Worm (Caenorhabditis elegans) whole organism, young adult: ENCODE results near the gene gfrp-1.

Experiments used
- B0035.1 ChIP-seq: sonication (generic microtip); optimal IDR thresholded peaks from 2 replicates; lab custom pipeline; 2016; ENCODE audit warnings: missing genetic modification characterization, mild to moderate bottlenecking, missing compliant biosample characterization, missing genotype, missing genetic modification reagents
- B0261.1 ChIP-seq: sonication (generic microtip); optimal IDR thresholded peaks from 2 replicates; lab custom pipeline; 2016; ENCODE audit warnings: mild to moderate bottlenecking, missing genetic modification characterization, moderate library complexity, missing compliant biosample characterization
- D2030.7 ChIP-seq: fragments of 200-800 bp; sonication (Bioruptor generic); IDR thresholded peaks from 2 replicates; pipeline ENCODE4 v1.3.6; 2022; ENCODE audit warnings: missing genetic modification reagents, missing genetic modification characterization, missing compliant biosample characterization
- F23B12.7 ChIP-seq: sonication (generic microtip); optimal IDR thresholded peaks from 2 replicates; lab custom pipeline; 2017; ENCODE audit warnings: missing genetic modification characterization, mild to moderate bottlenecking, missing compliant biosample characterization, antibody characterized with exemption, moderate library complexity; ENCODE audit not compliant: insufficient read depth
- F39B2.1 ChIP-seq: fragments of 200-800 bp; sonication (Bioruptor generic); IDR thresholded peaks from 2 replicates; pipeline ENCODE4 v1.3.6; 2022; ENCODE audit warnings: missing genetic modification reagents, missing genetic modification characterization, missing compliant biosample characterization
- K12H6.12 ChIP-seq: fragments of 200-800 bp; sonication (Bioruptor generic); optimal IDR thresholded peaks from 2 replicates; lab custom pipeline; 2018; ENCODE audit warnings: mild to moderate bottlenecking, missing genetic modification characterization, missing compliant biosample characterization
- T07F8.4 ChIP-seq: sonication (generic microtip); optimal IDR thresholded peaks from 2 replicates; lab custom pipeline; 2016; ENCODE audit warnings: mild to moderate bottlenecking, missing genetic modification characterization, moderate library complexity, missing compliant biosample characterization
- Y95B8A.8 ChIP-seq: fragments of 200-800 bp; sonication (Bioruptor generic); IDR thresholded peaks from 2 replicates; pipeline ENCODE4 v1.3.6; 2022; ENCODE audit warnings: missing genetic modification reagents, missing genetic modification characterization, missing compliant biosample characterization
- akir-1 ChIP-seq: fragments of 200-800 bp; sonication (Bioruptor generic); optimal IDR thresholded peaks from 2 replicates; lab custom pipeline; 2018; ENCODE audit warnings: mild to moderate bottlenecking, missing genetic modification characterization, moderate library complexity, missing compliant biosample characterization
- attf-6 ChIP-seq: fragments of 200-800 bp; sonication (Bioruptor generic); IDR thresholded peaks from 2 replicates; pipeline ENCODE4 v1.3.6; 2022; ENCODE audit warnings: missing genetic modification reagents, missing genetic modification characterization, missing compliant biosample characterization
- bed-1 ChIP-seq: fragments of 200-800 bp; sonication (Bioruptor generic); IDR thresholded peaks from 2 replicates; pipeline ENCODE4 v1.3.6; 2022; ENCODE audit warnings: missing genetic modification reagents, missing genetic modification characterization, missing compliant biosample characterization
- ceh-100 ChIP-seq: fragments of 200-800 bp; sonication (Bioruptor generic); IDR thresholded peaks from 2 replicates; pipeline ENCODE4 v1.3.6; 2022; ENCODE audit warnings: missing genetic modification reagents, missing genetic modification characterization, missing compliant biosample characterization
- ceh-91 ChIP-seq: fragments of 200-800 bp; sonication (Bioruptor generic); IDR thresholded peaks from 2 replicates; pipeline ENCODE4 v1.3.6; 2022; ENCODE audit warnings: missing genetic modification reagents, missing genetic modification characterization, missing compliant biosample characterization
- dox-1 ChIP-seq: fragments of 200-800 bp; sonication (Bioruptor generic); IDR thresholded peaks from 2 replicates; pipeline ENCODE4 v1.3.6; 2022; ENCODE audit warnings: missing genetic modification reagents, missing genetic modification characterization, missing compliant biosample characterization
- efl-1 ChIP-seq: fragments of 150-350 bp; optimal IDR thresholded peaks from 2 replicates; lab custom pipeline; 2014; ENCODE audit warnings: missing biosample characterization, missing genetic modification reagents, missing genetic modification characterization
- ekl-4 ChIP-seq: fragments of 200-800 bp; sonication (Bioruptor generic); IDR thresholded peaks from 2 replicates; pipeline ENCODE4 v1.3.6; 2022; ENCODE audit warnings: missing genetic modification reagents, missing genetic modification characterization, missing compliant biosample characterization
- hlh-12 ChIP-seq: sonication (generic microtip); optimal IDR thresholded peaks from 2 replicates; lab custom pipeline; 2016; ENCODE audit warnings: missing genetic modification characterization, missing compliant biosample characterization
- hsf-1 ChIP-seq: fragments of 200-800 bp; sonication (Bioruptor generic); IDR thresholded peaks from 2 replicates; pipeline ENCODE4 v1.3.6; 2022; ENCODE audit warnings: missing genetic modification reagents, missing genetic modification characterization, missing compliant biosample characterization
- lin-35 ChIP-seq, 3 experiments: fragments of 150-350 bp in 2 of 3; sonication (generic microtip) in 1 of 3; optimal IDR thresholded peaks; 2 replicates each; lab custom pipeline; 2014 to 2018; ENCODE audit warnings: missing biosample characterization in 3 of 3, missing genetic modification characterization in 3 of 3, missing genetic modification reagents in 3 of 3
- lin-40 ChIP-seq: sonication (generic microtip); optimal IDR thresholded peaks from 2 replicates; lab custom pipeline; 2016; ENCODE audit warnings: missing genetic modification characterization, mild to moderate bottlenecking, missing compliant biosample characterization, missing genotype, missing genetic modification reagents
- lin-54 ChIP-seq: fragments of 200-800 bp; sonication (Bioruptor generic); optimal IDR thresholded peaks from 2 replicates; lab custom pipeline; 2018; ENCODE audit warnings: mild to moderate bottlenecking, missing genetic modification characterization, missing compliant biosample characterization
- lsl-1 ChIP-seq: fragments of 200-800 bp; sonication (Bioruptor generic); optimal IDR thresholded peaks from 2 replicates; lab custom pipeline; 2018; ENCODE audit warnings: mild to moderate bottlenecking, missing genetic modification characterization, moderate library complexity, missing compliant biosample characterization
- madf-6 ChIP-seq: fragments of 200-800 bp; sonication (Bioruptor generic); IDR thresholded peaks from 2 replicates; pipeline ENCODE4 v1.3.6; 2022; ENCODE audit warnings: missing genetic modification reagents, missing genetic modification characterization, missing compliant biosample characterization
- mcd-1 ChIP-seq: fragments of 200-800 bp; sonication (Bioruptor generic); IDR thresholded peaks from 2 replicates; pipeline ENCODE4 v1.3.6; 2022; ENCODE audit warnings: missing genetic modification reagents, missing genetic modification characterization, missing compliant biosample characterization
- nfya-2 ChIP-seq: fragments of 200-800 bp; sonication (Bioruptor generic); IDR thresholded peaks from 2 replicates; pipeline ENCODE4 v1.3.6; 2022; ENCODE audit warnings: missing genetic modification reagents, missing genetic modification characterization, missing compliant biosample characterization
- nfyb-1 ChIP-seq: fragments of 200-800 bp; sonication (Bioruptor generic); IDR thresholded peaks from 2 replicates; pipeline ENCODE4 v1.3.6; 2022; ENCODE audit warnings: missing genetic modification reagents, missing genetic modification characterization, missing compliant biosample characterization
- nhr-179 ChIP-seq: sonication (generic microtip); optimal IDR thresholded peaks from 2 replicates; lab custom pipeline; 2016; ENCODE audit warnings: mild to moderate bottlenecking, missing genetic modification characterization, missing compliant biosample characterization
- pbrm-1 ChIP-seq: fragments of 200-800 bp; sonication (Bioruptor generic); IDR thresholded peaks from 2 replicates; pipeline ENCODE4 v1.3.6; 2022; ENCODE audit warnings: missing genetic modification reagents, missing genetic modification characterization, missing compliant biosample characterization
- rcor-1 ChIP-seq: fragments of 200-800 bp; sonication (Bioruptor generic); IDR thresholded peaks from 2 replicates; pipeline ENCODE4 v1.3.6; 2022; ENCODE audit warnings: missing genetic modification reagents, missing genetic modification characterization, missing compliant biosample characterization
- rec-8 ChIP-seq, 2 experiments: sonication (generic microtip); optimal IDR thresholded peaks; 2 replicates each; lab custom pipeline; 2016; ENCODE audit warnings: mild to moderate bottlenecking in 2 of 2, missing genetic modification characterization in 2 of 2, missing genetic modification reagents in 2 of 2, missing genotype in 2 of 2, missing biosample characterization in 1 of 2, missing compliant biosample characterization in 1 of 2, moderate library complexity in 1 of 2
- rpc-1 ChIP-seq, 2 experiments: fragments of 150-350 bp in 1 of 2; sonication (generic microtip) in 1 of 2; optimal IDR thresholded peaks; 2 replicates each; lab custom pipeline; 2014 to 2018; ENCODE audit warnings: missing biosample characterization in 1 of 2, missing genetic modification characterization in 1 of 2, missing genetic modification reagents in 1 of 2, missing genotype in 1 of 2
- sdz-38 ChIP-seq: sonication (generic microtip); optimal IDR thresholded peaks from 2 replicates; lab custom pipeline; 2016; ENCODE audit warnings: missing genotype, missing genetic modification characterization, missing compliant biosample characterization
- snpc-4 ChIP-seq, 5 experiments: fragments of 150-350 bp in 1 of 5; sonication (generic microtip) in 4 of 5; optimal IDR thresholded peaks; 2 replicates each; lab custom pipeline; 2014 to 2018; ENCODE audit warnings: missing genetic modification characterization in 5 of 5, missing biosample characterization in 3 of 5, antibody characterized with exemption in 2 of 5, mild to moderate bottlenecking in 2 of 5, missing compliant biosample characterization in 2 of 5, missing genotype in 2 of 5, moderate library complexity in 2 of 5, missing genetic modification reagents in 1 of 5
- sptf-2 ChIP-seq: fragments of 200-800 bp; sonication (Bioruptor generic); optimal IDR thresholded peaks from 2 replicates; lab custom pipeline; 2018; ENCODE audit warnings: mild to moderate bottlenecking, missing genetic modification characterization, missing compliant biosample characterization
- tbx-9 ChIP-seq: sonication (generic microtip); optimal IDR thresholded peaks from 2 replicates; lab custom pipeline; 2016; ENCODE audit warnings: borderline replicate concordance, missing genetic modification characterization, inconsistent platforms, missing compliant biosample characterization
- unc-130 ChIP-seq: sonication (generic microtip); optimal IDR thresholded peaks from 2 replicates; lab custom pipeline; 2016; ENCODE audit warnings: missing genetic modification reagents, missing genetic modification characterization, missing compliant biosample characterization
- zim-3 ChIP-seq: sonication (generic microtip); optimal IDR thresholded peaks from 2 replicates; lab custom pipeline; 2017; ENCODE audit warnings: mild to moderate bottlenecking, missing genetic modification characterization, moderate library complexity, missing compliant biosample characterization
- ztf-18 ChIP-seq: sonication (generic microtip); optimal IDR thresholded peaks from 2 replicates; lab custom pipeline; 2016; ENCODE audit warnings: missing genotype, mild to moderate bottlenecking, missing genetic modification characterization, missing compliant biosample characterization
- ztf-25 ChIP-seq: fragments of 200-800 bp; sonication (Bioruptor generic); IDR thresholded peaks from 2 replicates; pipeline ENCODE4 v1.3.6; 2022; ENCODE audit warnings: missing genetic modification reagents, missing genetic modification characterization, missing compliant biosample characterization
- ztf-26 ChIP-seq: sonication (generic microtip); optimal IDR thresholded peaks from 2 replicates; lab custom pipeline; 2017; ENCODE audit warnings: missing genetic modification characterization, missing compliant biosample characterization

The gfrp-1 gene

ce11 chrIV:194442-194841 lies 9.0 kb upstream of the gfrp-1 start, which contains the start of gene csn-3:
Gene csn-3 (plus strand): TSS chrIV:194742.
- no peak for TF ChIP-seq ztf-25 (GFP tag; lab: Robert Waterston, UW)
- no peak for TF ChIP-seq ceh-100
- TF ChIP-seq rec-8 (tag; optimal IDR thresholded peaks at IDR 0.05; lab: Kevin White, UChicago) = no peak

ce11 chrIV:195620-196019 lies 7.8 kb upstream of the gfrp-1 start:
- peak; percentile 68; the same call in 1 of the 2 replicates for TF ChIP-seq D2030.7 (GFP tag; lab: Robert Waterston, UW)
- TF ChIP-seq dox-1 = peak; percentile 78
- TF ChIP-seq rcor-1 (GFP tag; lab: Robert Waterston, UW) = 0 out of 2 replicates have a peak, but pooled peaks have one; percentile 25
- TF ChIP-seq zim-3 (tag; lab: Kevin White, UChicago) = peak; percentile 100
- peak; percentile 37; the same call in 1 of the 2 replicates for TF ChIP-seq ekl-4
- peak; percentile 4 for TF ChIP-seq lsl-1 (GFP tag; lab: Kevin White, UChicago)
- peak; percentile 39; the same call in 1 of the 2 replicates for TF ChIP-seq madf-6 (GFP tag; lab: Robert Waterston, UW)
- TF ChIP-seq hsf-1 (GFP tag; lab: Robert Waterston, UW) = 0 out of 2 replicates have a peak, but pooled peaks have one; percentile 26
- TF ChIP-seq mcd-1 = 0 out of 2 replicates have a peak, but pooled peaks have one; percentile 39
- TF ChIP-seq attf-6 (GFP tag; lab: Robert Waterston, UW) = peak; percentile 56; the same call in 1 of the 2 replicates

DNA sequence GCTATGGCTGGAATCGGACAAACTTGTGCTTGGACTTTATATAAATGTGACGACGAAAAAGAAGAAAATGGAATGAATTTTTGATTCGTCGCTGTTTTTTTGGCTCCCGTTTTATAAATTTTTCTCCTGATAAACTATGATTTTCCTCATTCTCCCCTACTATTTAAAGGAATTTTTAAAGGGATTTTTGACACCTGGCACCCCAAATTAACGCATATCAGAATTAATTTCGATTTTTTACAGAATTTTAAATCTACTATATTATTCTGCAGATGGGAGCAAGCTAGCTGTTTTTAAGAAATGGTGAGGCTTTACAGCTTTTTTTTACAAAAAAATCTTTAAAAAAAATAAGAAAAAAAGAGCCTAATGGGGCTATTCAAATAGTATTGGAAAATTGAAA lies 1.6 kb downstream of the gfrp-1 start, which contains the start of gene coa-1:
Gene coa-1, plus strand, starts transcription at position 301 of the 400 bp plus-strand sequence.
- TF ChIP-seq Y95B8A.8 (GFP tag; lab: Robert Waterston, UW) (no peak), efl-1 (GFP tag; lab: Kevin White, UChicago) (no peak), hsf-1 (GFP tag; lab: Robert Waterston, UW) (no peak), B0261.1 (no peak), lin-40 (no peak), nfya-2 (GFP tag; lab: Robert Waterston, UW) (no peak), F23B12.7 (tag; lab: Kevin White, UChicago) (no peak), nfyb-1 (GFP tag; lab: Robert Waterston, UW) (no peak), ztf-26 (no peak), K12H6.12 (tag; lab: Kevin White, UChicago) (no peak), B0035.1 (tag; lab: Kevin White, UChicago) (no peak), rpc-1 (optimal IDR thresholded peaks at IDR 0.05; lab: Kevin White, UChicago) (no peak), rpc-1 (tag; optimal IDR thresholded peaks at IDR 0.05; lab: Kevin White, UChicago) (no peak), pbrm-1 (GFP tag; lab: Robert Waterston, UW) (no peak), lin-54 (GFP tag; lab: Kevin White, UChicago) (no peak), bed-1 (GFP tag; lab: Robert Waterston, UW) (no peak), sdz-38 (no peak)

ce11 chrIV:207885-208284 lies 4.5 kb downstream of the gfrp-1 start, which contains the start of gene Y38C1AA.1:
Gene Y38C1AA.1 (plus strand): TSS chrIV:208185.
- no peak for TF ChIP-seq ztf-18
- TF ChIP-seq hlh-12 (tag; lab: Kevin White, UChicago) = no peak
- no peak for TF ChIP-seq unc-130 (GFP tag; lab: Kevin White, UChicago)
- no peak for TF ChIP-seq sptf-2 (GFP tag; lab: Kevin White, UChicago)
- TF ChIP-seq T07F8.4 (tag; lab: Kevin White, UChicago) = no peak
- no peak for TF ChIP-seq attf-6 (GFP tag; lab: Robert Waterston, UW)
- TF ChIP-seq tbx-9 (tag; lab: Kevin White, UChicago) = no peak
- no peak for TF ChIP-seq ceh-91 (GFP tag; lab: Robert Waterston, UW)
- TF ChIP-seq F39B2.1 (GFP tag; lab: Robert Waterston, UW) = no peak
- no peak for TF ChIP-seq lin-40
- TF ChIP-seq akir-1 = no peak
- TF ChIP-seq ekl-4 = no peak
- TF ChIP-seq nhr-179 (tag; lab: Kevin White, UChicago) = no peak
- TF ChIP-seq lin-35 (GFP tag; optimal IDR thresholded peaks at IDR 0.05; lab: Kevin White, UChicago) = no peak
- no peak for TF ChIP-seq snpc-4 (GFP tag; optimal IDR thresholded peaks at IDR 0.05; lab: Kevin White, UChicago)
- no peak for TF ChIP-seq snpc-4 (tag; optimal IDR thresholded peaks at IDR 0.05; lab: Kevin White, UChicago)
